Worm (Caenorhabditis elegans) whole organism, L4/young adult: ENCODE results near the gene C33C12.4.

ENCODE experiments used
- W03F9.2 ChIP-seq: fragments of 150-350 bp; optimal IDR thresholded peaks from 2 replicates; lab custom pipeline; 2014; ENCODE audit warnings: missing biosample characterization, missing genetic modification characterization
- dao-5 ChIP-seq: sonication (generic microtip); optimal IDR thresholded peaks from 2 replicates; lab custom pipeline; 2016; ENCODE audit warnings: missing genotype, missing genetic modification characterization, moderate library complexity, missing compliant biosample characterization
- him-1 ChIP-seq: sonication (generic microtip); optimal IDR thresholded peaks from 2 replicates; lab custom pipeline; 2016; ENCODE audit warnings: missing genotype, missing genetic modification reagents, missing genetic modification characterization, missing compliant biosample characterization

DNA sequence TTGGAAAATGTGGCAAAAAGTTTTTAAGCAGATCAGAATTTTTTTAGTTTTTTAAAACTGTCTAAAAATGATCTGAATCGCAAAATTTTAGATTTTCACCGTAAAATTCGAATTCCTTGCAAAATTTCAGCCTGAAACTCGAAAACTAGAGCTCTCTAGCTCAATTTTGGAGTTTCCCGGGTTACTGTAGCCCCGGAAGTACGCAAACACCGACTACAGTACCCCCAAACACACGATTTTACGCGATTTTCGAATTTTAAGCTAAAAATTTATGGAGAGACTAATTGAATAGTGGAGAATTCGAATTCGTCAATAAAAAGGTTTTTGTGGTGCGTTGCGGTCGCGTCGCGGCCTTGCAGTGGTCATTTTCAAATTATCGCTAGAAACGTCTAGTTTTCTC is 20.5 kb upstream of the C33C12.4 start:
- TF ChIP-seq him-1 (tag; lab: Kevin White, UChicago) (no peak), W03F9.2 (tag; lab: Kevin White, UChicago) (no peak), dao-5 (tag; lab: Kevin White, UChicago) (no peak)
